Worm (Caenorhabditis elegans): Measurements from ENCODE around the gene ZK822.10.

- TF ChIP-seq sox-2 (GFP tag; IDR thresholded peaks at IDR 0.05) (no peak), nhr-11 (tag; optimal IDR thresholded peaks at IDR 0.05) (no peak), pqm-1 (tag; optimal IDR thresholded peaks at IDR 0.05) (no peak), K09A11.1 (tag; optimal IDR thresholded peaks at IDR 0.05; ENCODE audit: insufficient read depth) (no peak), pros-1 (tag; optimal IDR thresholded peaks at IDR 0.05) (no peak), ets-4 (tag; optimal IDR thresholded peaks at IDR 0.05) (no peak), ceh-30 (tag; optimal IDR thresholded peaks at IDR 0.05) (no peak), ama-1 (optimal IDR thresholded peaks at IDR 0.05) (no peak), ceh-19 (GFP tag; optimal IDR thresholded peaks at IDR 0.05) (no peak), ceh-22 (tag; optimal IDR thresholded peaks at IDR 0.05) (no peak), rnt-1 (tag; optimal IDR thresholded peaks at IDR 0.05) (no peak)
These were observed 13.6 kb downstream of the ZK822.10 start, which contains the start of gene nhx-9 for ce11 chrIV:11930572-11930971.
